Worm (Caenorhabditis elegans) whole organism, L4 larva: ENCODE data around the gene suex-1.
A peak's percentile ranks its signal among the peaks of the same experiment; 100 is the strongest.

ENCODE experiments used
- F49E8.2 ChIP-seq: sonication (generic microtip); optimal IDR thresholded peaks from 2 replicates; lab custom pipeline; 2016; ENCODE audit warnings: missing compliant biosample characterization, mild to moderate bottlenecking, missing genetic modification characterization, borderline replicate concordance
- R02D3.7 ChIP-seq: fragments of 150-350 bp; sonication (generic microtip); optimal IDR thresholded peaks from 3 replicates; lab custom pipeline; 2014; ENCODE audit warnings: missing biosample characterization, missing genetic modification characterization
- ZK337.2 ChIP-seq: fragments of 200-800 bp; sonication (Bioruptor generic); IDR thresholded peaks from 2 replicates; pipeline ENCODE4 v1.3.6; 2022; ENCODE audit warnings: missing genetic modification reagents, missing genetic modification characterization, missing compliant biosample characterization
- aha-1 ChIP-seq: fragments of 150-350 bp; peaks from one replicate; lab custom pipeline; 2014; ENCODE audit warnings: missing biosample characterization, missing genetic modification characterization
- ces-1 ChIP-seq: fragments of 150-350 bp; sonication (generic microtip); optimal IDR thresholded peaks from 4 replicates; lab custom pipeline; 2014; ENCODE audit warnings: missing biosample characterization, missing genetic modification reagents, missing genetic modification characterization
- daf-16 ChIP-seq, 3 experiments: sonication (generic microtip); optimal IDR thresholded peaks; 2 replicates each; lab custom pipeline; 2016 to 2017; ENCODE audit warnings: missing genetic modification characterization in 3 of 3, missing genetic modification reagents in 3 of 3, mild to moderate bottlenecking in 2 of 3, missing compliant biosample characterization in 2 of 3, missing biosample characterization in 1 of 3, moderate library complexity in 1 of 3
- dmd-8 ChIP-seq: fragments of 200-800 bp; sonication (Bioruptor generic); IDR thresholded peaks from 2 replicates; pipeline ENCODE4 v1.3.6; 2022; ENCODE audit warnings: missing genetic modification characterization, missing compliant biosample characterization
- dpl-1 ChIP-seq: fragments of 150-350 bp; optimal IDR thresholded peaks from 2 replicates; lab custom pipeline; 2014; ENCODE audit warnings: missing biosample characterization, missing genetic modification reagents, missing genetic modification characterization
- dve-1 ChIP-seq: sonication (generic microtip); optimal IDR thresholded peaks from 2 replicates; lab custom pipeline; 2017; ENCODE audit warnings: antibody characterized with exemption, mild to moderate bottlenecking, missing genetic modification characterization, missing compliant biosample characterization; ENCODE audit not compliant: insufficient read depth
- egl-27 ChIP-seq: sonication (generic microtip); optimal IDR thresholded peaks from 3 replicates; lab custom pipeline; 2017; ENCODE audit warnings: missing biosample characterization, missing genetic modification reagents, missing genetic modification characterization
- egl-43 ChIP-seq: fragments of 200-800 bp; sonication (Bioruptor generic); IDR thresholded peaks from 2 replicates; pipeline ENCODE4 v1.3.6; 2022; ENCODE audit warnings: missing genetic modification reagents, missing genetic modification characterization, missing compliant biosample characterization
- gei-8 ChIP-seq: fragments of 200-800 bp; sonication (Bioruptor generic); optimal IDR thresholded peaks from 2 replicates; lab custom pipeline; 2018; ENCODE audit warnings: mild to moderate bottlenecking, missing genetic modification characterization, missing compliant biosample characterization
- hlh-11 ChIP-seq: fragments of 200-800 bp; sonication (Bioruptor generic); optimal IDR thresholded peaks from 2 replicates; lab custom pipeline; 2018; ENCODE audit warnings: mild to moderate bottlenecking, missing genetic modification characterization, missing compliant biosample characterization
- hlh-30 ChIP-seq: sonication (generic microtip); optimal IDR thresholded peaks from 2 replicates; lab custom pipeline; 2017; ENCODE audit warnings: antibody characterized with exemption, mild to moderate bottlenecking, missing genetic modification characterization, missing compliant biosample characterization; ENCODE audit not compliant: insufficient read depth
- lin-29 ChIP-seq: fragments of 200-800 bp; sonication (Bioruptor generic); IDR thresholded peaks from 2 replicates; pipeline ENCODE4 v1.3.6; 2022; ENCODE audit warnings: missing genetic modification reagents, missing genetic modification characterization, missing compliant biosample characterization
- lin-38 ChIP-seq: fragments of 200-800 bp; sonication (Bioruptor generic); IDR thresholded peaks from 2 replicates; pipeline ENCODE4 v1.3.6; 2022; ENCODE audit warnings: missing genetic modification reagents, missing genetic modification characterization, missing compliant biosample characterization
- mes-2 ChIP-seq: sonication (generic microtip); optimal IDR thresholded peaks from 2 replicates; lab custom pipeline; 2016; ENCODE audit warnings: missing genotype, mild to moderate bottlenecking, missing genetic modification characterization, missing compliant biosample characterization; ENCODE audit not compliant: poor library complexity, severe bottlenecking
- mxl-2 ChIP-seq: fragments of 200-800 bp; sonication (Bioruptor generic); conservative IDR thresholded peaks from 2 replicates; pipeline ENCODE4 v1.3.6; 2022; ENCODE audit warnings: missing genetic modification reagents, missing genetic modification characterization, missing compliant biosample characterization
- nhr-102 ChIP-seq: sonication (generic microtip); optimal IDR thresholded peaks from 2 replicates; lab custom pipeline; 2016; ENCODE audit warnings: mild to moderate bottlenecking, missing genetic modification characterization, moderate library complexity, missing compliant biosample characterization
- nhr-76 ChIP-seq: fragments of 150-350 bp; optimal IDR thresholded peaks from 2 replicates; lab custom pipeline; 2014; ENCODE audit warnings: missing biosample characterization, missing genetic modification characterization
- nhr-77 ChIP-seq: fragments of 150-350 bp; optimal IDR thresholded peaks from 2 replicates; lab custom pipeline; 2014; ENCODE audit warnings: missing biosample characterization, missing genetic modification characterization
- pqm-1 ChIP-seq: sonication (generic microtip); optimal IDR thresholded peaks from 2 replicates; lab custom pipeline; 2017; ENCODE audit warnings: missing biosample characterization, missing genetic modification characterization
- set-16 ChIP-seq: fragments of 200-800 bp; sonication (Bioruptor generic); IDR thresholded peaks from 2 replicates; pipeline ENCODE4 v1.3.6; 2022; ENCODE audit warnings: missing genetic modification reagents, missing genetic modification characterization, missing compliant biosample characterization
- unc-130 ChIP-seq: sonication (generic microtip); optimal IDR thresholded peaks from 2 replicates; lab custom pipeline; 2016; ENCODE audit warnings: missing genetic modification reagents, missing genetic modification characterization, missing compliant biosample characterization
- unc-39 ChIP-seq: sonication (generic microtip); optimal IDR thresholded peaks from 2 replicates; lab custom pipeline; 2017; ENCODE audit warnings: missing biosample characterization, missing genetic modification characterization
- unc-62 ChIP-seq, 3 experiments: fragments of 150-350 bp in 1 of 3; sonication (generic microtip); optimal IDR thresholded peaks in 2 of 3; peaks in 1 of 3; 1 replicate in 1 of 3; 2 replicates in 2 of 3; lab custom pipeline; 2014 to 2017; ENCODE audit warnings: missing biosample characterization in 3 of 3, missing genetic modification characterization in 3 of 3, missing genetic modification reagents in 3 of 3, missing genotype in 1 of 3
- zag-1 ChIP-seq: fragments of 150-350 bp; optimal IDR thresholded peaks from 2 replicates; lab custom pipeline; 2014; ENCODE audit warnings: missing biosample characterization, missing genetic modification characterization
- zip-11 ChIP-seq: fragments of 200-800 bp; sonication (Bioruptor generic); IDR thresholded peaks from 2 replicates; pipeline ENCODE4 v1.3.6; 2022; ENCODE audit warnings: missing genetic modification characterization, missing compliant biosample characterization
- zip-2 ChIP-seq: fragments of 150-350 bp; optimal IDR thresholded peaks from 2 replicates; lab custom pipeline; 2014; ENCODE audit warnings: missing biosample characterization, missing genetic modification characterization

The suex-1 gene

ce11 chrII:5511417-5512353, 13.6 kb upstream of the suex-1 start (continued):
- TF ChIP-seq F49E8.2 (peak; percentile 43), unc-130 (GFP tag; lab: Kevin White, UChicago) (peak; percentile 72), unc-62 (GFP tag; optimal IDR thresholded peaks at IDR 0.05 in 1 of 2; lab: Kevin White, UChicago) (peak in 1 of 2 experiments; percentile 53), unc-62 (tag; optimal IDR thresholded peaks at IDR 0.05; lab: Kevin White, UChicago) (no peak), ZK337.2 (GFP tag; lab: Robert Waterston, UW) (0 out of 2 replicates have a peak, but pooled peaks have one; percentile 49), zip-2 (tag; lab: Kevin White, UChicago) (no peak)

- TF ChIP-seq lin-29 (GFP tag; lab: Robert Waterston, UW): no peak
- TF ChIP-seq zip-2 (tag; lab: Kevin White, UChicago): no peak
- TF ChIP-seq egl-27 (tag; lab: Kevin White, UChicago): no peak
- TF ChIP-seq F49E8.2: no peak
- peak; percentile 42 for TF ChIP-seq mes-2 (tag; lab: Kevin White, UChicago)
- TF ChIP-seq zag-1 (tag; lab: Kevin White, UChicago): no peak
- no peak for TF ChIP-seq unc-39 (tag; lab: Kevin White, UChicago)
- TF ChIP-seq nhr-77 (tag; lab: Kevin White, UChicago): no peak
These were observed 7.8 kb upstream of the suex-1 start, which contains the start of gene npp-24 for ce11 chrII:5505820-5506287. Gene npp-24, plus strand, starts transcription at chrII:5505870.

ce11 chrII:5503760-5504159, 5.7 kb upstream of the suex-1 start, which contains the start of gene cyp-44A1:
Gene cyp-44A1, plus strand, starts transcription at chrII:5504044.
- TF ChIP-seq nhr-102: no peak
- TF ChIP-seq R02D3.7 (tag; lab: Kevin White, UChicago): no peak
- no peak for TF ChIP-seq aha-1 (tag; lab: Kevin White, UChicago)
- TF ChIP-seq dve-1 (tag; lab: Kevin White, UChicago): no peak
- no peak for TF ChIP-seq dmd-8 (GFP tag; lab: Robert Waterston, UW)
- TF ChIP-seq gei-8 (GFP tag; lab: Kevin White, UChicago): no peak
- no peak for TF ChIP-seq mes-2 (tag; lab: Kevin White, UChicago)
- TF ChIP-seq pqm-1 (tag; lab: Kevin White, UChicago): peak; percentile 3
- TF ChIP-seq set-16 (GFP tag; lab: Robert Waterston, UW): no peak
- no peak for TF ChIP-seq daf-16 (GFP tag; optimal IDR thresholded peaks at IDR 0.05; lab: Kevin White, UChicago)
- TF ChIP-seq daf-16 (tag; optimal IDR thresholded peaks at IDR 0.05; lab: Kevin White, UChicago): peak; percentile 78
- no peak for TF ChIP-seq lin-38 (GFP tag; lab: Robert Waterston, UW)

ce11 chrII:5500986-5501657, 3.1 kb upstream of the suex-1 start, which contains the start of gene F12A10.8:
Gene F12A10.8, minus strand, starts transcription at chrII:5501064.
- TF ChIP-seq zip-11 (no peak), nhr-76 (tag; lab: Kevin White, UChicago) (no peak), mxl-2 (GFP tag; lab: Robert Waterston, UW) (no peak), ces-1 (GFP tag; lab: Kevin White, UChicago) (peak; percentile 35), hlh-11 (tag; lab: Kevin White, UChicago) (no peak), egl-43 (GFP tag; lab: Robert Waterston, UW) (no peak), aha-1 (tag; lab: Kevin White, UChicago) (peak; percentile 79), dpl-1 (GFP tag; lab: Kevin White, UChicago) (peak; percentile 71), lin-38 (GFP tag; lab: Robert Waterston, UW) (peak; percentile 64), unc-130 (GFP tag; lab: Kevin White, UChicago) (no peak), hlh-30 (tag; lab: Kevin White, UChicago) (peak; percentile 31), egl-27 (tag; lab: Kevin White, UChicago) (no peak)
